Worm (Caenorhabditis elegans) whole organism, L1 larva: Measurements from ENCODE around the gene F17H10.4.

Experiments
- C16A3.4 ChIP-seq: fragments of 150-350 bp; optimal IDR thresholded peaks from 2 replicates; lab custom pipeline; 2014; ENCODE audit warnings: missing biosample characterization, missing genetic modification characterization
- alr-1 ChIP-seq: fragments of 200-800 bp; sonication (Bioruptor generic); optimal IDR thresholded peaks from 2 replicates; lab custom pipeline; 2018; ENCODE audit warnings: borderline replicate concordance, mild to moderate bottlenecking, missing genetic modification characterization, missing compliant biosample characterization
- ama-1 ChIP-seq: fragments of 150-350 bp; optimal IDR thresholded peaks from 2 replicates; lab custom pipeline; 2014
- blmp-1 ChIP-seq: fragments of 150-350 bp; optimal IDR thresholded peaks from 2 replicates; lab custom pipeline; 2014; ENCODE audit warnings: missing biosample characterization, missing genetic modification characterization
- ceh-8 ChIP-seq: fragments of 200-800 bp; sonication (Bioruptor generic); optimal IDR thresholded peaks from 2 replicates; lab custom pipeline; 2018; ENCODE audit warnings: mild to moderate bottlenecking, missing genetic modification characterization, moderate library complexity, missing compliant biosample characterization
- ceh-82 ChIP-seq, 3 experiments: fragments of 150-350 bp in 1 of 3; sonication (generic microtip) in 2 of 3; optimal IDR thresholded peaks; 2 replicates each; lab custom pipeline; 2014 to 2017; ENCODE audit warnings: missing biosample characterization in 3 of 3, missing genetic modification characterization in 3 of 3
- ceh-90 ChIP-seq: sonication (generic microtip); optimal IDR thresholded peaks from 2 replicates; lab custom pipeline; 2016; ENCODE audit warnings: missing genetic modification characterization, missing compliant biosample characterization
- efl-1 ChIP-seq, 4 experiments: fragments of 150-350 bp; optimal IDR thresholded peaks in 3 of 4; peaks in 1 of 4; 1 replicate in 1 of 4; 2 replicates in 3 of 4; lab custom pipeline; 2014; ENCODE audit warnings: missing biosample characterization in 2 of 4, missing genetic modification characterization in 2 of 4, missing genetic modification reagents in 2 of 4
- efl-3 ChIP-seq: fragments of 200-800 bp; sonication (Bioruptor generic); optimal IDR thresholded peaks from 2 replicates; lab custom pipeline; 2018; ENCODE audit warnings: mild to moderate bottlenecking, missing genetic modification characterization, missing compliant biosample characterization
- elt-2 ChIP-seq: sonication (generic microtip); optimal IDR thresholded peaks from 2 replicates; lab custom pipeline; 2016; ENCODE audit warnings: missing genetic modification characterization, mild to moderate bottlenecking, inconsistent platforms, missing compliant biosample characterization, missing genetic modification reagents
- fkh-10 ChIP-seq: sonication (generic microtip); optimal IDR thresholded peaks from 2 replicates; lab custom pipeline; 2017; ENCODE audit warnings: missing biosample characterization, missing genetic modification reagents, missing genetic modification characterization
- fkh-4 ChIP-seq: sonication (generic microtip); optimal IDR thresholded peaks from 2 replicates; lab custom pipeline; 2016; ENCODE audit warnings: missing compliant biosample characterization, missing genetic modification characterization, borderline replicate concordance
- fkh-8 ChIP-seq: sonication (generic microtip); optimal IDR thresholded peaks from 2 replicates; lab custom pipeline; 2016; ENCODE audit warnings: mild to moderate bottlenecking, missing genetic modification characterization, missing compliant biosample characterization
- hlh-17 ChIP-seq: fragments of 200-800 bp; sonication (Bioruptor generic); optimal IDR thresholded peaks from 2 replicates; lab custom pipeline; 2018; ENCODE audit warnings: missing genetic modification characterization, mild to moderate bottlenecking, missing compliant biosample characterization, moderate library complexity, borderline replicate concordance
- irx-1 ChIP-seq: sonication (generic microtip); optimal IDR thresholded peaks from 2 replicates; lab custom pipeline; 2016; ENCODE audit warnings: missing genetic modification characterization, missing compliant biosample characterization
- jun-1 ChIP-seq: fragments of 150-350 bp; optimal IDR thresholded peaks from 2 replicates; lab custom pipeline; 2014; ENCODE audit warnings: missing biosample characterization, missing genetic modification reagents, missing genetic modification characterization
- lin-14 ChIP-seq: fragments of 200-800 bp; sonication (Bioruptor generic); optimal IDR thresholded peaks from 2 replicates; lab custom pipeline; 2018; ENCODE audit warnings: mild to moderate bottlenecking, missing genetic modification characterization, moderate library complexity, missing compliant biosample characterization
- lin-15B ChIP-seq: fragments of 150-350 bp; sonication (generic microtip); optimal IDR thresholded peaks from 3 replicates; lab custom pipeline; 2014; ENCODE audit warnings: missing biosample characterization, missing genetic modification characterization
- lir-3 ChIP-seq: sonication (generic microtip); optimal IDR thresholded peaks from 2 replicates; lab custom pipeline; 2016; ENCODE audit warnings: mild to moderate bottlenecking, missing genetic modification characterization, moderate library complexity, missing compliant biosample characterization; ENCODE audit not compliant: poor library complexity
- mdl-1 ChIP-seq, 2 experiments: fragments of 150-350 bp; optimal IDR thresholded peaks; 2 replicates each; lab custom pipeline; 2014 to 2017; ENCODE audit warnings: missing biosample characterization in 2 of 2, missing genetic modification characterization in 2 of 2, inconsistent platforms in 1 of 2
- nhr-11 ChIP-seq: fragments of 150-350 bp; optimal IDR thresholded peaks from 2 replicates; lab custom pipeline; 2014; ENCODE audit warnings: missing biosample characterization, missing genetic modification characterization
- nhr-12 ChIP-seq: sonication (generic microtip); optimal IDR thresholded peaks from 2 replicates; lab custom pipeline; 2017; ENCODE audit warnings: missing biosample characterization, missing genetic modification characterization
- nhr-20 ChIP-seq: sonication (generic microtip); optimal IDR thresholded peaks from 2 replicates; lab custom pipeline; 2016; ENCODE audit warnings: mild to moderate bottlenecking, missing genetic modification characterization, missing compliant biosample characterization
- nhr-47 ChIP-seq: sonication (generic microtip); optimal IDR thresholded peaks from 2 replicates; lab custom pipeline; 2016; ENCODE audit warnings: mild to moderate bottlenecking, missing genetic modification characterization, moderate library complexity, missing compliant biosample characterization
- nhr-71 ChIP-seq: sonication (generic microtip); optimal IDR thresholded peaks from 2 replicates; lab custom pipeline; 2016; ENCODE audit warnings: mild to moderate bottlenecking, missing genetic modification characterization, moderate library complexity, missing compliant biosample characterization
- nhr-76 ChIP-seq: sonication (generic microtip); optimal IDR thresholded peaks from 2 replicates; lab custom pipeline; 2017; ENCODE audit warnings: missing biosample characterization, missing genetic modification characterization
- nhr-77 ChIP-seq: fragments of 150-350 bp; optimal IDR thresholded peaks from 2 replicates; lab custom pipeline; 2014; ENCODE audit warnings: missing biosample characterization, missing genetic modification characterization
- nhr-84 ChIP-seq: sonication (generic microtip); optimal IDR thresholded peaks from 2 replicates; lab custom pipeline; 2017; ENCODE audit warnings: missing biosample characterization, missing genetic modification characterization
- nhr-85 ChIP-seq: sonication (generic microtip); peaks from one replicate; lab custom pipeline; 2016; ENCODE audit warnings: missing genetic modification characterization, inconsistent platforms, missing compliant biosample characterization
- nhr-90 ChIP-seq: sonication (generic microtip); optimal IDR thresholded peaks from 2 replicates; lab custom pipeline; 2016; ENCODE audit warnings: mild to moderate bottlenecking, missing genetic modification characterization, missing compliant biosample characterization; ENCODE audit not compliant: poor library complexity
- pax-3 ChIP-seq: fragments of 200-800 bp; sonication (Bioruptor generic); optimal IDR thresholded peaks from 2 replicates; lab custom pipeline; 2018; ENCODE audit warnings: mild to moderate bottlenecking, missing genetic modification characterization, moderate library complexity, missing compliant biosample characterization
- pqm-1 ChIP-seq: sonication (generic microtip); optimal IDR thresholded peaks from 3 replicates; lab custom pipeline; 2017; ENCODE audit warnings: missing biosample characterization, missing genetic modification characterization
- rnt-1 ChIP-seq: sonication (generic microtip); optimal IDR thresholded peaks from 2 replicates; lab custom pipeline; 2016; ENCODE audit warnings: mild to moderate bottlenecking, missing genetic modification characterization, moderate library complexity, missing compliant biosample characterization
- snpc-4 ChIP-seq: fragments of 150-350 bp; optimal IDR thresholded peaks from 2 replicates; lab custom pipeline; 2014; ENCODE audit warnings: missing biosample characterization, missing genetic modification characterization
- snu-23 ChIP-seq: sonication (generic microtip); optimal IDR thresholded peaks from 2 replicates; lab custom pipeline; 2016; ENCODE audit warnings: missing genetic modification characterization, missing compliant biosample characterization
- swsn-7 ChIP-seq: sonication (generic microtip); optimal IDR thresholded peaks from 2 replicates; lab custom pipeline; 2016; ENCODE audit warnings: missing genetic modification characterization, missing compliant biosample characterization
- tlp-1 ChIP-seq: fragments of 150-350 bp; optimal IDR thresholded peaks from 2 replicates; lab custom pipeline; 2014; ENCODE audit warnings: missing biosample characterization, missing genetic modification characterization
- unc-130 ChIP-seq: fragments of 150-350 bp; optimal IDR thresholded peaks from 2 replicates; lab custom pipeline; 2017; ENCODE audit warnings: missing biosample characterization, missing genetic modification characterization, inconsistent platforms
- unc-62 ChIP-seq: fragments of 150-350 bp; optimal IDR thresholded peaks from 2 replicates; lab custom pipeline; 2014; ENCODE audit warnings: missing biosample characterization, missing genetic modification reagents, missing genetic modification characterization
- unc-86 ChIP-seq: sonication (generic microtip); optimal IDR thresholded peaks from 2 replicates; lab custom pipeline; 2016; ENCODE audit warnings: missing genetic modification characterization, missing compliant biosample characterization
- xbp-1 ChIP-seq: sonication (generic microtip); optimal IDR thresholded peaks from 2 replicates; lab custom pipeline; 2016; ENCODE audit warnings: missing genetic modification characterization, missing compliant biosample characterization
- ztf-11 ChIP-seq, 2 experiments: sonication (generic microtip); optimal IDR thresholded peaks; 2 replicates each; lab custom pipeline; 2016 to 2017; ENCODE audit warnings: missing genetic modification characterization in 2 of 2, missing biosample characterization in 1 of 2, missing compliant biosample characterization in 1 of 2
- ztf-4 ChIP-seq: fragments of 150-350 bp; optimal IDR thresholded peaks from 2 replicates; lab custom pipeline; 2014; ENCODE audit warnings: missing biosample characterization, missing genetic modification characterization

F17H10.4 gene

ce11 chrX:13108664-13109063 is 17.7 kb downstream of the F17H10.4 start:
- no peak for TF ChIP-seq blmp-1 (tag; lab: Kevin White, UChicago)
- TF ChIP-seq tlp-1 (tag; lab: Kevin White, UChicago): no peak
- TF ChIP-seq hlh-17 (GFP tag; lab: Kevin White, UChicago): no peak
- no peak for TF ChIP-seq unc-130
- no peak for TF ChIP-seq unc-62 (GFP tag; lab: Kevin White, UChicago)
- no peak for TF ChIP-seq unc-86 (tag; lab: Kevin White, UChicago)
- no peak for TF ChIP-seq jun-1 (tag; lab: Kevin White, UChicago)
- TF ChIP-seq ceh-90 (tag; lab: Kevin White, UChicago): no peak
- peak; percentile 30 for TF ChIP-seq nhr-71 (tag; lab: Kevin White, UChicago)
- TF ChIP-seq nhr-90: peak; percentile 3
- TF ChIP-seq pqm-1 (tag; lab: Kevin White, UChicago): no peak
- peak; percentile 12 for TF ChIP-seq elt-2
- TF ChIP-seq mdl-1 (tag; optimal IDR thresholded peaks at IDR 0.05; lab: Kevin White, UChicago): no peak
- no peak for TF ChIP-seq fkh-4 (tag; lab: Kevin White, UChicago)
- peak; percentile 48 for TF ChIP-seq nhr-85
- peak; percentile 6 for TF ChIP-seq nhr-20 (tag; lab: Kevin White, UChicago)
- no peak for TF ChIP-seq pax-3 (tag; lab: Kevin White, UChicago)
- no peak for TF ChIP-seq ceh-82 (tag; optimal IDR thresholded peaks at IDR 0.05; lab: Kevin White, UChicago)
- no peak for TF ChIP-seq nhr-11 (tag; lab: Kevin White, UChicago)
- peak; percentile 12 for TF ChIP-seq ama-1 (lab: Kevin White, UChicago)
- TF ChIP-seq fkh-10 (GFP tag; lab: Kevin White, UChicago): no peak
- no peak for TF ChIP-seq lir-3 (tag; lab: Kevin White, UChicago)

ce11 chrX:13106177-13106761 is 20.1 kb downstream of the F17H10.4 start:
- TF ChIP-seq lin-14 (GFP tag; lab: Kevin White, UChicago) (peak; percentile 50), alr-1 (tag; lab: Kevin White, UChicago) (no peak), snu-23 (GFP tag; lab: Kevin White, UChicago) (peak; percentile 32), pqm-1 (tag; lab: Kevin White, UChicago) (no peak), swsn-7 (tag; lab: Kevin White, UChicago) (no peak), C16A3.4 (tag; lab: Kevin White, UChicago) (no peak), irx-1 (tag; lab: Kevin White, UChicago) (no peak), nhr-90 (no peak), efl-3 (GFP tag; lab: Kevin White, UChicago) (no peak), nhr-76 (tag; lab: Kevin White, UChicago) (no peak), hlh-17 (GFP tag; lab: Kevin White, UChicago) (no peak), nhr-47 (tag; lab: Kevin White, UChicago) (no peak), ceh-82 (tag; optimal IDR thresholded peaks at IDR 0.05; lab: Kevin White, UChicago) (no peak), elt-2 (peak; percentile 7), nhr-77 (tag; lab: Kevin White, UChicago) (no peak), rnt-1 (tag; lab: Kevin White, UChicago) (peak; percentile 34), nhr-20 (tag; lab: Kevin White, UChicago) (peak; percentile 41), nhr-71 (tag; lab: Kevin White, UChicago) (peak; percentile 81), nhr-12 (tag; lab: Kevin White, UChicago) (no peak), snpc-4 (tag; lab: Kevin White, UChicago) (no peak), ceh-8 (GFP tag; lab: Kevin White, UChicago) (no peak), fkh-8 (tag; lab: Kevin White, UChicago) (no peak), unc-86 (tag; lab: Kevin White, UChicago) (no peak), mdl-1 (tag; optimal IDR thresholded peaks at IDR 0.05; lab: Kevin White, UChicago) (peak in 1 of 2 experiments; percentile 49), ztf-11 (tag; optimal IDR thresholded peaks at IDR 0.05; lab: Kevin White, UChicago) (no peak), xbp-1 (tag; lab: Kevin White, UChicago) (no peak), efl-1 (optimal IDR thresholded peaks at IDR 0.05; lab: Kevin White, UChicago) (no peak), efl-1 (GFP tag; optimal IDR thresholded peaks at IDR 0.05 in 1 of 2; lab: Kevin White, UChicago) (no peak), lin-15B (tag; lab: Kevin White, UChicago) (no peak), nhr-84 (tag; lab: Kevin White, UChicago) (no peak), ztf-4 (tag; lab: Kevin White, UChicago) (peak; percentile 49)
